Worm (Caenorhabditis elegans) whole organism, L1 larva: Measurements from ENCODE around the gene prp-40.

Experiments used
- alr-1 ChIP-seq: fragments of 200-800 bp; sonication (Bioruptor generic); optimal IDR thresholded peaks from 2 replicates; lab custom pipeline; 2018; ENCODE audit warnings: borderline replicate concordance, mild to moderate bottlenecking, missing genetic modification characterization, missing compliant biosample characterization
- lsy-2 ChIP-seq, 2 experiments: fragments of 150-350 bp; optimal IDR thresholded peaks; 2 replicates each; lab custom pipeline; 2014; ENCODE audit warnings: missing biosample characterization in 2 of 2, missing genetic modification characterization in 2 of 2
- mdl-1 ChIP-seq, 2 experiments: fragments of 150-350 bp; optimal IDR thresholded peaks; 2 replicates each; lab custom pipeline; 2014 to 2017; ENCODE audit warnings: missing biosample characterization in 2 of 2, missing genetic modification characterization in 2 of 2, inconsistent platforms in 1 of 2
- nhr-11 ChIP-seq: fragments of 150-350 bp; optimal IDR thresholded peaks from 2 replicates; lab custom pipeline; 2014; ENCODE audit warnings: missing biosample characterization, missing genetic modification characterization
- nhr-76 ChIP-seq: sonication (generic microtip); optimal IDR thresholded peaks from 2 replicates; lab custom pipeline; 2017; ENCODE audit warnings: missing biosample characterization, missing genetic modification characterization
- unc-62 ChIP-seq: fragments of 150-350 bp; optimal IDR thresholded peaks from 2 replicates; lab custom pipeline; 2014; ENCODE audit warnings: missing biosample characterization, missing genetic modification reagents, missing genetic modification characterization
- ztf-11 ChIP-seq, 2 experiments: sonication (generic microtip); optimal IDR thresholded peaks; 2 replicates each; lab custom pipeline; 2016 to 2017; ENCODE audit warnings: missing genetic modification characterization in 2 of 2, missing biosample characterization in 1 of 2, missing compliant biosample characterization in 1 of 2

- no peak for TF ChIP-seq nhr-11 (tag; lab: Kevin White, UChicago)
- no peak for TF ChIP-seq unc-62 (GFP tag; lab: Kevin White, UChicago)
- no peak for TF ChIP-seq nhr-76 (tag; lab: Kevin White, UChicago)
- TF ChIP-seq alr-1 (tag; lab: Kevin White, UChicago), result no peak
- no peak for TF ChIP-seq lsy-2 (tag; optimal IDR thresholded peaks at IDR 0.05; lab: Kevin White, UChicago)
- no peak for TF ChIP-seq mdl-1 (tag; optimal IDR thresholded peaks at IDR 0.05; lab: Kevin White, UChicago)
- no peak for TF ChIP-seq ztf-11 (tag; optimal IDR thresholded peaks at IDR 0.05; lab: Kevin White, UChicago)
Observed at ce11 chrIII:9525252-9525651, 3.4 kb downstream of the prp-40 start, which contains the start of gene trpp-3.
